Fruit fly (Drosophila melanogaster): Measurements from ENCODE around the gene beta-Spec.

Gene beta-Spec

DNA sequence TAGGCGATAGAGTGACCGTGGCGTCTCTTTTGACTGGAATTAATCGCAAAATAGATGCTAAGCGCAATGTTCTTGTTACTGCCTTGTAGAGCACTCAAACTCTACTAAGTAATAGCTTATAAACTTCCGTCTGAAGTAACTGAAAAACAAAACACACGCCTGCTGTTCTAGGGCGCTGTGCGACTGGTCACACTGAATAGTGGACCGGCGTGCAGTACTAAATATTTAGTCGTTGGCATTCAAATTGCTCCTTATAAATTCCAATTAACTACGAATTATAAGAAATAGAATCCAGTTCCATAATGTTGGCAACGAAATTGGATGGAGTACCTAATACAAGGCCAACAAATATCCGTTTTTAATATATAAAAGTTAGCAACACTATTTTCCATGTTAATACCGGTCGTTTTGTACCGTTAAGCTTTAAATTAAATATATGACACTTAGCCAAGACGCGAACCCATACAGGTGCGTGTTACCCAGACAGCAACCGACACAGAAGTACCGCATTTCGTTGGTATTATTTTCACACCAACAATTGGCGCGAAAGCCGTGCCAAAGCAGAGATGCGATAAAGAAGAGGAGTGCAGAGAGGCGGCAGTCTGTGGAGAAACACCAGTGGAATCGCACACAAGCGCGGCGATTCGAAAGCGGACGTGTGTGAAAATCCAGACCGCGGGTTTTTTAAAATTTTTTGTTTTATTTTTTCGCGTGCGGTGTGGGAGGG lies 52.5 kb downstream of the beta-Spec start, which contains the start of the genes CG8173 and raskol (continued):
- TF ChIP-seq usp (GFP tag; optimal IDR thresholded peaks at IDR 0.05) = no peak
- TF ChIP-seq Mes4 (GFP tag; optimal IDR thresholded peaks at IDR 0.05) = no peak
- TF ChIP-seq NfI (GFP tag; optimal IDR thresholded peaks at IDR 0.05) = peak; percentile 1
- peak; percentile 48 for TF ChIP-seq Hmr (GFP tag; optimal IDR thresholded peaks at IDR 0.05)
- no peak for TF ChIP-seq CG7357 (GFP tag; IDR thresholded peaks at IDR 0.05)
- no peak for TF ChIP-seq fd102C (GFP tag; optimal IDR thresholded peaks at IDR 0.05)
- TF ChIP-seq CG17912 (GFP tag; optimal IDR thresholded peaks at IDR 0.05) = no peak
- no peak for TF ChIP-seq CG10366 (GFP tag; IDR thresholded peaks at IDR 0.05)
- no peak for TF ChIP-seq B-H1 (GFP tag; IDR thresholded peaks at IDR 0.05)
- TF ChIP-seq amos (GFP tag; IDR thresholded peaks at IDR 0.05; ENCODE audit: partially characterized antibody) = peak; percentile 34; the same call in 1 of the 2 replicates
- TF ChIP-seq odd (GFP tag; optimal IDR thresholded peaks at IDR 0.05) = no peak
- TF ChIP-seq CG14667 (GFP tag; IDR thresholded peaks at IDR 0.05) = no peak
- TF ChIP-seq disco-r (GFP tag; optimal IDR thresholded peaks at IDR 0.05) = no peak
- no peak for TF ChIP-seq BtbVII (GFP tag; optimal IDR thresholded peaks at IDR 0.05)
- no peak for TF ChIP-seq pnt (GFP tag; optimal IDR thresholded peaks at IDR 0.05)
- TF ChIP-seq ci (GFP tag; IDR thresholded peaks at IDR 0.05) = peak; percentile 48; the same call in 1 of the 3 replicates
- TF ChIP-seq Trl (optimal IDR thresholded peaks at IDR 0.05) = no peak
- TF ChIP-seq Trl (GFP tag; optimal IDR thresholded peaks at IDR 0.05) = no peak
- TF ChIP-seq pita (GFP tag; optimal IDR thresholded peaks at IDR 0.05) = peak; percentile 85
- no peak for TF ChIP-seq GATAe (GFP tag; conservative IDR thresholded peaks at IDR 0.05)
- TF ChIP-seq CG1792 (GFP tag; optimal IDR thresholded peaks at IDR 0.05) = no peak
- no peak for TF ChIP-seq Six4 (GFP tag; optimal IDR thresholded peaks at IDR 0.05)
- no peak for TF ChIP-seq CG11085 (GFP tag; IDR thresholded peaks at IDR 0.05)
- TF ChIP-seq sna (GFP tag; IDR thresholded peaks at IDR 0.05; ENCODE audit: partially characterized antibody) = no peak
- TF ChIP-seq lilli (GFP tag; optimal IDR thresholded peaks at IDR 0.05) = peak; percentile 28
- peak; percentile 45; the same call in 1 of the 2 replicates for TF ChIP-seq Dref (GFP tag; IDR thresholded peaks at IDR 0.05)
- TF ChIP-seq schlank (tag; optimal IDR thresholded peaks at IDR 0.05) = no peak
- TF ChIP-seq oc (tag; optimal IDR thresholded peaks at IDR 0.05) = no peak
- no peak for TF ChIP-seq CG15601 (tag; optimal IDR thresholded peaks at IDR 0.05)
- peak; percentile 69 for TF ChIP-seq CG10543 (GFP tag; optimal IDR thresholded peaks at IDR 0.05)
- TF ChIP-seq unpg (GFP tag; optimal IDR thresholded peaks at IDR 0.05) = no peak
- TF ChIP-seq B-H2 (GFP tag; optimal IDR thresholded peaks at IDR 0.05) = peak; percentile 33
- TF ChIP-seq gce (GFP tag; IDR thresholded peaks at IDR 0.05) = no peak
- no peak for TF ChIP-seq CG7271 (tag; optimal IDR thresholded peaks at IDR 0.05)
- TF ChIP-seq eyg (GFP tag; optimal IDR thresholded peaks at IDR 0.05) = no peak
- no peak for TF ChIP-seq h (optimal IDR thresholded peaks at IDR 0.05)
- TF ChIP-seq Myb (GFP tag; optimal IDR thresholded peaks at IDR 0.05) = peak; percentile 99
- no peak for TF ChIP-seq peb (GFP tag; IDR thresholded peaks at IDR 0.05)
- no peak for TF ChIP-seq CG32767 (GFP tag; IDR thresholded peaks at IDR 0.05)
- TF ChIP-seq ken (GFP tag; IDR thresholded peaks at IDR 0.05) = no peak
- no peak for TF ChIP-seq CG3163 (GFP tag; optimal IDR thresholded peaks at IDR 0.05)
- TF ChIP-seq Scr (GFP tag; IDR thresholded peaks at IDR 0.05; ENCODE audit: partially characterized antibody) = no peak
- no peak for TF ChIP-seq CG1832 (GFP tag; optimal IDR thresholded peaks at IDR 0.05)
- peak; percentile 22 for TF ChIP-seq CG33213 (GFP tag; optimal IDR thresholded peaks at IDR 0.05)
- no peak for TF ChIP-seq CG13123 (GFP tag; optimal IDR thresholded peaks at IDR 0.05)
- peak; percentile 78 for TF ChIP-seq CG10267 (tag; optimal IDR thresholded peaks at IDR 0.05)
- TF ChIP-seq row (GFP tag; IDR thresholded peaks at IDR 0.05) = peak; percentile 8; the same call in 1 of the 3 replicates
- no peak for TF ChIP-seq zfh2 (GFP tag; optimal IDR thresholded peaks at IDR 0.05)
- no peak for TF ChIP-seq CG12219 (GFP tag; optimal IDR thresholded peaks at IDR 0.05)
- TF ChIP-seq ssp (GFP tag; IDR thresholded peaks at IDR 0.05) = no peak
- TF ChIP-seq pros (GFP tag; optimal IDR thresholded peaks at IDR 0.05) = no peak
